Worm (Caenorhabditis elegans) whole organism, mixed stage, embryonic: ENCODE results near the gene nsy-7.

Experiments
- M03D4.4 ChIP-seq: sonication (generic microtip); optimal IDR thresholded peaks from 2 replicates; lab custom pipeline; 2017; ENCODE audit warnings: mild to moderate bottlenecking, missing genetic modification characterization, missing compliant biosample characterization
- ceh-83 ChIP-seq: fragments of 200-800 bp; sonication (Bioruptor generic); optimal IDR thresholded peaks from 2 replicates; lab custom pipeline; 2018; ENCODE audit warnings: mild to moderate bottlenecking, missing genetic modification characterization, missing compliant biosample characterization
- elt-3 ChIP-seq: fragments of 150-350 bp; optimal IDR thresholded peaks from 2 replicates; lab custom pipeline; 2014; ENCODE audit warnings: missing biosample characterization, missing genetic modification characterization
- nhr-12 ChIP-seq: fragments of 150-350 bp; optimal IDR thresholded peaks from 2 replicates; lab custom pipeline; 2014; ENCODE audit warnings: missing biosample characterization, missing genetic modification characterization
- nhr-28 ChIP-seq: fragments of 150-350 bp; optimal IDR thresholded peaks from 2 replicates; lab custom pipeline; 2014; ENCODE audit warnings: missing biosample characterization, missing genetic modification characterization
- nhr-76 ChIP-seq: sonication (generic microtip); optimal IDR thresholded peaks from 2 replicates; lab custom pipeline; 2017; ENCODE audit warnings: missing biosample characterization, missing genetic modification characterization
- snpc-4 ChIP-seq: fragments of 150-350 bp; optimal IDR thresholded peaks from 2 replicates; lab custom pipeline; 2014; ENCODE audit warnings: missing biosample characterization, missing genetic modification characterization
- unc-39 ChIP-seq: fragments of 150-350 bp; optimal IDR thresholded peaks from 2 replicates; lab custom pipeline; 2014; ENCODE audit warnings: missing biosample characterization, missing genetic modification characterization
- unc-62 ChIP-seq: fragments of 150-350 bp; optimal IDR thresholded peaks from 2 replicates; lab custom pipeline; 2014; ENCODE audit warnings: missing biosample characterization, missing genetic modification reagents, missing genetic modification characterization

- TF ChIP-seq ceh-83 (no peak), nhr-76 (tag; lab: Kevin White, UChicago) (no peak), nhr-12 (tag; lab: Kevin White, UChicago) (no peak), unc-62 (no peak), unc-39 (tag; lab: Kevin White, UChicago) (no peak), M03D4.4 (tag; lab: Kevin White, UChicago) (no peak), nhr-28 (tag; lab: Kevin White, UChicago) (no peak), snpc-4 (no peak), elt-3 (no peak)
Measured at ce11 chrIV:8070934-8071333, 15.5 kb downstream of the nsy-7 start.
